Worm (Caenorhabditis elegans) whole organism, late embryonic: ENCODE results near the gene F25B4.4.

ENCODE experiments used
- K09A11.1 ChIP-seq: sonication (generic microtip); optimal IDR thresholded peaks from 2 replicates; lab custom pipeline; 2017; ENCODE audit warnings: antibody characterized with exemption, mild to moderate bottlenecking, missing genetic modification characterization, missing compliant biosample characterization; ENCODE audit not compliant: insufficient read depth
- ahr-1 ChIP-seq: sonication (generic microtip); optimal IDR thresholded peaks from 2 replicates; lab custom pipeline; 2016; ENCODE audit warnings: missing genetic modification characterization, missing compliant biosample characterization
- ets-4 ChIP-seq: sonication (generic microtip); optimal IDR thresholded peaks from 2 replicates; lab custom pipeline; 2016; ENCODE audit warnings: missing genetic modification characterization, missing compliant biosample characterization
- hlh-30 ChIP-seq: sonication (generic microtip); optimal IDR thresholded peaks from 2 replicates; lab custom pipeline; 2017; ENCODE audit warnings: antibody characterized with exemption, missing genetic modification characterization, missing compliant biosample characterization; ENCODE audit not compliant: insufficient read depth
- hlh-6 ChIP-seq: sonication (generic microtip); optimal IDR thresholded peaks from 2 replicates; lab custom pipeline; 2016; ENCODE audit warnings: missing genotype, missing genetic modification characterization, missing compliant biosample characterization
- madf-2 ChIP-seq: sonication (generic microtip); optimal IDR thresholded peaks from 2 replicates; lab custom pipeline; 2017; ENCODE audit warnings: missing genetic modification characterization, missing compliant biosample characterization
- nfya-1 ChIP-seq: sonication (generic microtip); optimal IDR thresholded peaks from 2 replicates; lab custom pipeline; 2017; ENCODE audit warnings: missing genetic modification characterization, mild to moderate bottlenecking, missing compliant biosample characterization, antibody characterized with exemption, moderate library complexity
- nhr-232 ChIP-seq: sonication (generic microtip); optimal IDR thresholded peaks from 2 replicates; lab custom pipeline; 2016; ENCODE audit warnings: missing genetic modification characterization, missing compliant biosample characterization
- sox-2 ChIP-seq: fragments of 200-800 bp; sonication (Bioruptor generic); IDR thresholded peaks from 2 replicates; pipeline ENCODE4 v1.3.6; 2022; ENCODE audit warnings: missing genetic modification reagents, missing genetic modification characterization, missing compliant biosample characterization

DNA sequence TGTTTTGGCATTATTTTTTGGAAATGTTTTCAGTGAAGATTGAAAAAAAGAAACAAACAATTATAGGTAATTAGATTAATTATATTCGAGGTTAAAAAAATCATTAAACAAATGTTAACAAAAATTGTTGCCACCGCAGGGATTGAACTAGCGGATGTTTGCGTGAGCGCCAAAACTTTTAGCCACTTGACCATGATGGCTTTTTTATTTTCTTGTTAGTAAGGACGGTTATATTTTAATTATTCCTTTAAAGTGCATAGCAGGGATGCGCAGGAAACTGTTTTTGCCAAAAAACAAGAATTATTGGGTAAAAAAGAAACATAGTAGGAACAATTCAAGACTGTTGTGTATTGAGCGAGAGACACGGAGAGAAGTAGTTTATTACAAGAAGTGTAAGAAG is 17.3 kb upstream of the F25B4.4 start:
- TF ChIP-seq nhr-232 (tag; lab: Kevin White, UChicago) (no peak), hlh-6 (no peak), madf-2 (tag; lab: Kevin White, UChicago) (no peak), nfya-1 (tag; lab: Kevin White, UChicago) (no peak), hlh-30 (tag; lab: Kevin White, UChicago) (no peak), K09A11.1 (tag; lab: Kevin White, UChicago) (no peak), ets-4 (tag; lab: Kevin White, UChicago) (no peak), sox-2 (GFP tag; lab: Robert Waterston, UW) (no peak), ahr-1 (tag; lab: Kevin White, UChicago) (no peak)
